Fruit fly (Drosophila melanogaster) whole organism, wandering third instar larva: ENCODE results near the gene CG14854.

Experiments
- CG32264 ChIP-seq: fragments of 200-800 bp; sonication (Bioruptor generic); optimal IDR thresholded peaks from 2 replicates; lab custom pipeline; 2016; ENCODE audit warnings: missing biosample characterization, missing genetic modification characterization
- CrebA ChIP-seq: fragments of 200-800 bp; sonication (Bioruptor generic); optimal IDR thresholded peaks from 2 replicates; lab custom pipeline; 2016; ENCODE audit warnings: missing biosample characterization, mild to moderate bottlenecking, missing genetic modification characterization, borderline replicate concordance
- Dfd ChIP-seq: fragments of >200 bp; optimal IDR thresholded peaks from 2 replicates; lab custom pipeline; 2017; ENCODE audit warnings: missing biosample characterization, missing genetic modification characterization
- Myc ChIP-seq: fragments of >200 bp; optimal IDR thresholded peaks from 2 replicates; lab custom pipeline; 2017
- OdsH ChIP-seq: fragments of 200-800 bp; sonication (Bioruptor generic); optimal IDR thresholded peaks from 2 replicates; lab custom pipeline; 2016; ENCODE audit warnings: missing biosample characterization, mild to moderate bottlenecking, missing genetic modification characterization
- Vsx2 ChIP-seq: fragments of 200-300, 225-300 bp; sonication (Bioruptor generic); optimal IDR thresholded peaks from 2 replicates; lab custom pipeline; 2018; ENCODE audit warnings: missing biosample characterization, missing genetic modification characterization; ENCODE audit not compliant: partially characterized antibody
- br ChIP-seq: fragments of 200-800 bp; sonication (Bioruptor generic); optimal IDR thresholded peaks from 2 replicates; lab custom pipeline; 2016; ENCODE audit warnings: missing biosample characterization, missing genetic modification characterization
- brk ChIP-seq: fragments of 200-800 bp; sonication (Bioruptor generic); optimal IDR thresholded peaks from 2 replicates; lab custom pipeline; 2016; ENCODE audit warnings: missing biosample characterization, mild to moderate bottlenecking, missing genetic modification characterization
- ey ChIP-seq: fragments of 200-800 bp; sonication (Bioruptor generic); optimal IDR thresholded peaks from 2 replicates; lab custom pipeline; 2016; ENCODE audit warnings: missing biosample characterization, missing genetic modification characterization
- foxo ChIP-seq, 2 experiments: fragments of 200-800 bp; sonication (Bioruptor generic); optimal IDR thresholded peaks; 2 replicates in 1 of 2; 3 replicates in 1 of 2; lab custom pipeline; 2016 to 2017; ENCODE audit warnings: missing biosample characterization in 2 of 2, missing genetic modification characterization in 2 of 2
- h ChIP-seq: fragments of 200-800 bp; sonication (Bioruptor generic); optimal IDR thresholded peaks from 3 replicates; lab custom pipeline; 2016; ENCODE audit warnings: missing biosample characterization, mild to moderate bottlenecking, missing genetic modification characterization
- pan ChIP-seq: fragments of >200 bp; optimal IDR thresholded peaks from 2 replicates; lab custom pipeline; 2017
- psq ChIP-seq: fragments of 200-800 bp; sonication (Bioruptor generic); optimal IDR thresholded peaks from 3 replicates; lab custom pipeline; 2017; ENCODE audit warnings: missing biosample characterization, mild to moderate bottlenecking, missing genetic modification characterization, moderate library complexity

dm6 chr3R:14576511-14576691, 16.5 kb upstream of the CG14854 start, which contains the start of gene CG44094:
- TF ChIP-seq foxo (GFP tag; optimal IDR thresholded peaks at IDR 0.05; lab: Kevin White, UChicago) = no peak
- no peak for TF ChIP-seq pan (lab: Kevin White, UChicago)
- no peak for TF ChIP-seq psq (GFP tag; lab: Kevin White, UChicago)
- TF ChIP-seq OdsH = no peak
- no peak for TF ChIP-seq brk (GFP tag; lab: Kevin White, UChicago)
- no peak for TF ChIP-seq h (GFP tag; lab: Kevin White, UChicago)
- no peak for TF ChIP-seq Vsx2 (GFP tag; lab: Kevin White, UChicago)
- TF ChIP-seq Myc (lab: Kevin White, UChicago) = no peak
- no peak for TF ChIP-seq ey (GFP tag; lab: Kevin White, UChicago)
- no peak for TF ChIP-seq CG32264 (GFP tag; lab: Kevin White, UChicago)
- TF ChIP-seq Dfd (GFP tag; lab: Kevin White, UChicago) = no peak
- no peak for TF ChIP-seq br (GFP tag; lab: Kevin White, UChicago)
- TF ChIP-seq CrebA = no peak
